Worm (Caenorhabditis elegans) whole organism, L4 larva: ENCODE data around the gene C25G6.4.

Experiments used
- R02D3.7 ChIP-seq: fragments of 150-350 bp; sonication (generic microtip); optimal IDR thresholded peaks from 3 replicates; lab custom pipeline; 2014; ENCODE audit warnings: missing biosample characterization, missing genetic modification characterization
- aha-1 ChIP-seq: fragments of 150-350 bp; peaks from one replicate; lab custom pipeline; 2014; ENCODE audit warnings: missing biosample characterization, missing genetic modification characterization
- ctbp-1 ChIP-seq: fragments of 200-800 bp; sonication (Bioruptor generic); IDR thresholded peaks from 2 replicates; pipeline ENCODE4 v1.3.6; 2022; ENCODE audit warnings: missing genetic modification reagents, missing genetic modification characterization, missing compliant biosample characterization
- daf-12 ChIP-seq: fragments of 150-350 bp; optimal IDR thresholded peaks from 2 replicates; lab custom pipeline; 2014; ENCODE audit warnings: missing biosample characterization, missing genetic modification reagents, missing genetic modification characterization
- daf-16 ChIP-seq, 3 experiments: sonication (generic microtip); optimal IDR thresholded peaks; 2 replicates each; lab custom pipeline; 2016 to 2017; ENCODE audit warnings: missing genetic modification characterization in 3 of 3, missing genetic modification reagents in 3 of 3, mild to moderate bottlenecking in 2 of 3, missing compliant biosample characterization in 2 of 3, missing biosample characterization in 1 of 3, moderate library complexity in 1 of 3
- duxl-1 ChIP-seq: sonication (generic microtip); optimal IDR thresholded peaks from 2 replicates; lab custom pipeline; 2016; ENCODE audit warnings: mild to moderate bottlenecking, missing genetic modification characterization, moderate library complexity, missing compliant biosample characterization; ENCODE audit not compliant: poor library complexity
- egl-43 ChIP-seq: fragments of 200-800 bp; sonication (Bioruptor generic); IDR thresholded peaks from 2 replicates; pipeline ENCODE4 v1.3.6; 2022; ENCODE audit warnings: missing genetic modification reagents, missing genetic modification characterization, missing compliant biosample characterization
- lin-13 ChIP-seq: fragments of 150-350 bp; optimal IDR thresholded peaks from 2 replicates; lab custom pipeline; 2014; ENCODE audit warnings: missing biosample characterization, missing genetic modification reagents, missing genetic modification characterization
- lin-38 ChIP-seq: fragments of 200-800 bp; sonication (Bioruptor generic); IDR thresholded peaks from 2 replicates; pipeline ENCODE4 v1.3.6; 2022; ENCODE audit warnings: missing genetic modification reagents, missing genetic modification characterization, missing compliant biosample characterization
- mdl-1 ChIP-seq, 2 experiments: fragments of 150-350 bp in 1 of 2; sonication (generic microtip) in 1 of 2; optimal IDR thresholded peaks; 2 replicates each; lab custom pipeline; 2014 to 2017; ENCODE audit warnings: missing biosample characterization in 2 of 2, missing genetic modification characterization in 2 of 2
- nhr-41 ChIP-seq: fragments of 200-800 bp; sonication (Bioruptor generic); IDR thresholded peaks from 2 replicates; pipeline ENCODE4 v1.3.6; 2022; ENCODE audit warnings: missing genetic modification reagents, missing genetic modification characterization, missing compliant biosample characterization
- rbr-2 ChIP-seq: sonication (generic microtip); optimal IDR thresholded peaks from 2 replicates; lab custom pipeline; 2016; ENCODE audit warnings: missing genotype, missing genetic modification characterization, missing compliant biosample characterization
- set-16 ChIP-seq: fragments of 200-800 bp; sonication (Bioruptor generic); IDR thresholded peaks from 2 replicates; pipeline ENCODE4 v1.3.6; 2022; ENCODE audit warnings: missing genetic modification reagents, missing genetic modification characterization, missing compliant biosample characterization
- snpc-1.2 ChIP-seq: fragments of 200-800 bp; sonication (Bioruptor generic); IDR thresholded peaks from 2 replicates; pipeline ENCODE4 v1.3.6; 2022; ENCODE audit warnings: missing genetic modification reagents, missing genetic modification characterization, missing compliant biosample characterization
- snpc-4 ChIP-seq: fragments of 150-350 bp; optimal IDR thresholded peaks from 2 replicates; lab custom pipeline; 2014; ENCODE audit warnings: missing biosample characterization, missing genetic modification characterization
- zag-1 ChIP-seq: fragments of 150-350 bp; optimal IDR thresholded peaks from 2 replicates; lab custom pipeline; 2014; ENCODE audit warnings: missing biosample characterization, missing genetic modification characterization

The C25G6.4 gene

ce11 chrX:1213136-1213535 lies 36.5 kb downstream of the C25G6.4 start:
- TF ChIP-seq set-16 (GFP tag; lab: Robert Waterston, UW) (peak; percentile 75), ctbp-1 (GFP tag; lab: Robert Waterston, UW) (no peak), egl-43 (GFP tag; lab: Robert Waterston, UW) (0 out of 2 replicates have a peak, but pooled peaks have one; percentile 36), mdl-1 (tag; optimal IDR thresholded peaks at IDR 0.05; lab: Kevin White, UChicago) (no peak), duxl-1 (tag; lab: Kevin White, UChicago) (no peak)
- TF ChIP-seq, all 104 proteins: peak for 2

ce11 chrX:1209096-1209495 lies 40.5 kb downstream of the C25G6.4 start, which contains the start of gene C46H3.1:
C46H3.1 (plus strand) TSS chrX:1209396.
- no peak for TF ChIP-seq daf-12 (tag; lab: Kevin White, UChicago)

ce11 chrX:1207915-1208314 lies 41.7 kb downstream of the C25G6.4 start:
- TF ChIP-seq aha-1: peak; percentile 36
- TF ChIP-seq daf-16 (GFP tag; optimal IDR thresholded peaks at IDR 0.05; lab: Kevin White, UChicago): peak in 1 of 2 experiments; percentile 40
- TF ChIP-seq daf-16 (tag; optimal IDR thresholded peaks at IDR 0.05; lab: Kevin White, UChicago): no peak
- TF ChIP-seq nhr-41 (GFP tag; lab: Robert Waterston, UW): 0 out of 2 replicates have a peak, but pooled peaks have one; percentile 6
- TF ChIP-seq snpc-4 (tag; lab: Kevin White, UChicago): no peak
- 0 out of 2 replicates have a peak, but pooled peaks have one; percentile 32 for TF ChIP-seq snpc-1.2 (GFP tag; lab: Robert Waterston, UW)
- no peak for TF ChIP-seq lin-38 (GFP tag; lab: Robert Waterston, UW)

- TF ChIP-seq R02D3.7 (tag; lab: Kevin White, UChicago) (no peak), zag-1 (tag; lab: Kevin White, UChicago) (no peak), duxl-1 (tag; lab: Kevin White, UChicago) (no peak), rbr-2 (tag; lab: Kevin White, UChicago) (no peak)
Observed at ce11 chrX:1206029-1206428, 43.6 kb downstream of the C25G6.4 start, which contains the start of gene T13G4.7. T13G4.7 (minus strand) TSS chrX:1206129.

ce11 chrX:1202638-1203037 lies 47.0 kb downstream of the C25G6.4 start:
- TF ChIP-seq lin-13 (GFP tag; lab: Kevin White, UChicago) (no peak), set-16 (GFP tag; lab: Robert Waterston, UW) (peak; percentile 88), aha-1 (peak; percentile 78)
